Fruit fly (Drosophila melanogaster): Measurements from ENCODE around the gene fzy.

Gene fzy

dm6 chr2L:16350160-16350633 is 39.4 kb downstream of the fzy start:
- TF ChIP-seq Eip75B (GFP tag; optimal IDR thresholded peaks at IDR 0.05) (no peak), fd59A (GFP tag; optimal IDR thresholded peaks at IDR 0.05) (peak; percentile 40), CG11902 (GFP tag; optimal IDR thresholded peaks at IDR 0.05) (peak; percentile 64), CG11294 (GFP tag; IDR thresholded peaks at IDR 0.05) (no peak; the same call in 1 of the 2 replicates), CG6854 (GFP tag; optimal IDR thresholded peaks at IDR 0.05) (peak; percentile 37), salr (GFP tag; optimal IDR thresholded peaks at IDR 0.05) (no peak), Hr39 (GFP tag; optimal IDR thresholded peaks at IDR 0.05) (peak; percentile 88), fd85E (GFP tag; optimal IDR thresholded peaks at IDR 0.05) (peak; percentile 16), net (GFP tag; optimal IDR thresholded peaks at IDR 0.05) (no peak), CG9139 (GFP tag; optimal IDR thresholded peaks at IDR 0.05) (peak; percentile 6), dac (GFP tag; optimal IDR thresholded peaks at IDR 0.05) (no peak), CG31627 (GFP tag; optimal IDR thresholded peaks at IDR 0.05) (peak; percentile 84), Ets96B (tag; optimal IDR thresholded peaks at IDR 0.05) (peak; percentile 30), Sox15 (GFP tag; optimal IDR thresholded peaks at IDR 0.05) (peak; percentile 76), ss (GFP tag; optimal IDR thresholded peaks at IDR 0.05) (no peak), CG10631 (GFP tag; optimal IDR thresholded peaks at IDR 0.05) (peak; percentile 76), CG8632 (GFP tag; optimal IDR thresholded peaks at IDR 0.05) (peak; percentile 53), acj6 (GFP tag; optimal IDR thresholded peaks at IDR 0.05) (no peak), vri (GFP tag; optimal IDR thresholded peaks at IDR 0.05) (peak; percentile 73), fkh (GFP tag; optimal IDR thresholded peaks at IDR 0.05) (no peak), CG8319 (GFP tag; optimal IDR thresholded peaks at IDR 0.05) (peak; percentile 51), eg (GFP tag; IDR thresholded peaks at IDR 0.05) (peak; percentile 81), CG7368 (GFP tag; optimal IDR thresholded peaks at IDR 0.05) (peak; percentile 46), Met (GFP tag; optimal IDR thresholded peaks at IDR 0.05) (peak; percentile 80), svp (GFP tag) (peak; percentile 86), Lpt (GFP tag; optimal IDR thresholded peaks at IDR 0.05) (no peak), CG16779 (tag; optimal IDR thresholded peaks at IDR 0.05) (no peak), Smox (GFP tag; optimal IDR thresholded peaks at IDR 0.05) (peak; percentile 78), OdsH (GFP tag; optimal IDR thresholded peaks at IDR 0.05) (peak; percentile 76), cyc (GFP tag; optimal IDR thresholded peaks at IDR 0.05) (peak; percentile 82), Eip93F (GFP tag; optimal IDR thresholded peaks at IDR 0.05) (peak; percentile 48), pdm3 (GFP tag; optimal IDR thresholded peaks at IDR 0.05) (no peak), Eip78C (GFP tag) (no peak), CG6792 (GFP tag; optimal IDR thresholded peaks at IDR 0.05) (peak; percentile 41), CG34406 (GFP tag; optimal IDR thresholded peaks at IDR 0.05) (peak; percentile 73), CG4318 (GFP tag; optimal IDR thresholded peaks at IDR 0.05) (peak; percentile 75), topi (GFP tag; optimal IDR thresholded peaks at IDR 0.05) (no peak), Gug (GFP tag; IDR thresholded peaks at IDR 0.05) (peak; percentile 61; the same call in 1 of the 2 replicates), dsx (GFP tag; optimal IDR thresholded peaks at IDR 0.05; ENCODE audit: poor library complexity, severe bottlenecking) (peak; percentile 50), Sox102F (GFP tag; optimal IDR thresholded peaks at IDR 0.05) (no peak), achi (GFP tag; optimal IDR thresholded peaks at IDR 0.05) (peak; percentile 74), CG3919 (GFP tag; optimal IDR thresholded peaks at IDR 0.05) (no peak), Hr4 (GFP tag; optimal IDR thresholded peaks at IDR 0.05) (peak; percentile 59), Blimp-1 (GFP tag; optimal IDR thresholded peaks at IDR 0.05) (peak; percentile 51), Sox14 (GFP tag; optimal IDR thresholded peaks at IDR 0.05) (no peak), lz (GFP tag; optimal IDR thresholded peaks at IDR 0.05) (peak; percentile 80), CG15336 (GFP tag; IDR thresholded peaks at IDR 0.05) (peak; percentile 50), CG11762 (GFP tag; optimal IDR thresholded peaks at IDR 0.05; ENCODE audit: insufficient read depth) (peak; percentile 66), Hr38 (GFP tag; optimal IDR thresholded peaks at IDR 0.05) (no peak), spab (GFP tag; optimal IDR thresholded peaks at IDR 0.05) (peak; percentile 30), Ets21C (GFP tag; optimal IDR thresholded peaks at IDR 0.05) (peak; percentile 83), CG6163 (GFP tag; IDR thresholded peaks at IDR 0.05) (peak; percentile 77)

All from whole organism, prepupa.